Worm (Caenorhabditis elegans): Measurements from ENCODE around the gene ZC239.6.
"Not testable (repeated sequence)": the region's sequence is repeated elsewhere in the genome, so short reads cannot be mapped to it uniquely, and the experiment has no call there.

Gene ZC239.6

DNA sequence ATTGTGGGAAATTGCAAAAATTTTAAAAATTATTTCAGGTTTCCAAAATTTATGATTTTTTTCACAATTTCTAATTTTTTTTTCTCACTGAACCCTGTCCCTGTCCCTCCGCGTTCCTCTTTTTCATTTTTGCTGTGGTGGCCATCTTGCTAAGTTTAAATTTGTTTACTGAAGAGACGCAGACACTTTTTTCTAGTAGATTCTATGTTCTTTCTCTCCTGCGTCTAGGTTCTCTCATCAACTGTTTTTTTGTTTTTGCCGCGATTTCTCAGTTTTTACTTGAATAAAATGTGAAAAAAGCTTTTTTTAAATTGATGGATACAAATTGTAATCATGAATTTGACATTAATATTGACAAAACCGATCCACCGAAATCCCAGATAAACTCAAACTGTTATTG lies at the start of gene ZC239.6:
Gene ZC239.6 (plus strand): TSS at position 381 of the 400 bp plus-strand sequence.
- TF ChIP-seq nfya-2 (GFP tag; IDR thresholded peaks at IDR 0.05) (no peak), dpff-1 (tag; optimal IDR thresholded peaks at IDR 0.05) (no peak), hmg-1.2 (GFP tag; IDR thresholded peaks at IDR 0.05) (peak; percentile 46; the same call in 1 of the 2 replicates), hsf-1 (GFP tag; IDR thresholded peaks at IDR 0.05) (peak; percentile 53; the same call in 1 of the 2 replicates), attf-3 (GFP tag; conservative IDR thresholded peaks at IDR 0.05) (no peak), madf-10 (tag; optimal IDR thresholded peaks at IDR 0.05) (no peak)

DNA sequence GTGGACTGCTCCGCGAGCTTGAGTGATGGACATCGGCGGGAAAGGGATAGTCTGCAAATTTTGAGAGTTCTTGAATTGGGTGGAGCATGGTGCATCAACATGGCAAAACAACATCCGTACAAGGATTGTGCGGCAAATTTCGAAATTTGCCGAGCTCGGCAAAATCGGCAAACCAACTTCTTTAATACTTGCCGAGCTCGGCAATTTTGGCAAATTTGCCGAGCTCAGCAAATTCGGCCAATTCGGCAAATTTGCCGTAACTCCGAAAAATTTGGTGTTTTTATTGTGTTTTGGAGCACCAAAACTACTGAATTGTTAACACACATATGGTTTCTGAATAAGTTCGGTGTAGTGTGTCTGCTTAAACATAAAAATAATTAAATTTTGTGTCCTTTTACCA lies 39.3 kb upstream of the ZC239.6 start, which contains the start of gene fbxc-55:
Gene fbxc-55 (minus strand): TSS at position 101 of the 400 bp plus-strand sequence.
- TF ChIP-seq pha-4 (tag; optimal IDR thresholded peaks at IDR 0.05) (no peak), F23B12.7 (tag; optimal IDR thresholded peaks at IDR 0.05; ENCODE audit: insufficient read depth) (no peak), lag-1 (GFP tag; IDR thresholded peaks at IDR 0.05) (no peak), mes-4 (tag; optimal IDR thresholded peaks at IDR 0.05) (no peak), nfyb-1 (GFP tag; IDR thresholded peaks at IDR 0.05) (no peak), nhr-120 (GFP tag; IDR thresholded peaks at IDR 0.05) (no peak)

ce11 chrII:3172176-3172575 lies 37.3 kb upstream of the ZC239.6 start, which contains the start of gene Y27F2A.10:
TSS of gene Y27F2A.10 (minus strand) at chrII:3172276.
- no peak for TF ChIP-seq lir-1 (GFP tag; conservative IDR thresholded peaks at IDR 0.05)
- TF ChIP-seq ceh-40 (GFP tag; IDR thresholded peaks at IDR 0.05) = no peak
- no peak for TF ChIP-seq aptf-2 (GFP tag; conservative IDR thresholded peaks at IDR 0.05)
- TF ChIP-seq sdz-38 (tag; optimal IDR thresholded peaks at IDR 0.05) = no peak

- not testable (repeated sequence) for TF ChIP-seq Y79H2A.3 (GFP tag; conservative IDR thresholded peaks at IDR 0.05); rpc-1 (optimal IDR thresholded peaks at IDR 0.05); rpc-1 (tag; optimal IDR thresholded peaks at IDR 0.05); nfyb-1 (GFP tag; IDR thresholded peaks at IDR 0.05)
These were observed 31.8 kb upstream of the ZC239.6 start, which contains the start of gene sri-40 for ce11 chrII:3177663-3178062. TSS of gene sri-40 (plus strand) at chrII:3177963.

DNA sequence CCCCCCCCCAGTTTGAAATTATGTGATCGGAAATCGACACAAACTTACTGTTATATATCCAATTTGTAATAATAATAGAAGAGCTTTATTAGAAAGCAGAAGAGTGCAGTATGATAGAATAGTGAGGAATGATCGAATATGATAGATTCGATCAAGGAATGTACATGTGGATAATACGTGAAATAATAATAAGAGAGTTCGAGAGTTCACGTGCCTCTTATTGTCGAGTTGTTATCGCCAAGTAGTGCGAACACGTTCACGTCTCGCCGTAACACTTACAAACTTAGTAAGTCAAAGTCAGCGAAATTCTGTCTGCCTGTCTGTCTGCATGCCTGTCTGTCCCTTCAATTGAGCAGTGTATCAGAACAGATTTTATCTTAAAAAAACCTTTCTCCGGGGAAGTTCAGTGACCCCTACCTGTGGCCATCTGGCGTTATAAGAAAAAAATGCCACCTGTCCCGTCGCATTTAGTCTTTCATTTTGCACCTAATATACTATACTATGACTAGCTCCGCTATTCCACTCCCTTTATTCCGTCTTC lies 26.1 kb upstream of the ZC239.6 start, which contains the start of the genes Y27F2A.6 and Y27F2A.8:
Gene Y27F2A.6 (minus strand): TSS at position 101 of the 541 bp plus-strand sequence.
Gene Y27F2A.8 (plus strand): TSS at position 491 of the 541 bp plus-strand sequence.
- not testable (repeated sequence) for TF ChIP-seq F57C9.4 (tag; optimal IDR thresholded peaks at IDR 0.05); ceh-79 (tag; optimal IDR thresholded peaks at IDR 0.05); madf-6 (GFP tag; IDR thresholded peaks at IDR 0.05)

DNA sequence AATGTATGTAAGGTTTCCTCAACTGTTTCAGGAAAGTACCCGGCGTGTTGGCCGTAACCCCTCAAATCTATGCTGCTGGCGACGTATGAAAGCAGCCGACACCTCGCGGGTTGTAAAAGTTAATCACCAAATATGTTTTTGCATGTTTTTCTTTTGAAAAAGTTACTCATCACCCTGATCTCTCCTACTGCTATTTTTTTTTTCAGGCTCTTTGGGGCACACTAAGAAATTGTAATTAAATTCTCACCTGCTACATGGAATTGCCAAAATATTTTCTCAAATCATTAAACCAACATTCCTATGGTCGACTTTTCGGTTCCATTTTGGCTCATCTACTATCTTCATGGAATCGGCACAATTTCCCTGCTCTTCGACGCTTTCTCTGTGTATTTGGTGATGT lies 24.6 kb upstream of the ZC239.6 start, which contains the start of gene sri-78:
Gene sri-78 (plus strand): TSS at position 301 of the 400 bp plus-strand sequence.
- not testable (repeated sequence) for TF ChIP-seq snpc-1.3 (tag; optimal IDR thresholded peaks at IDR 0.05; ENCODE audit: insufficient read depth); ztf-3 (GFP tag; optimal IDR thresholded peaks at IDR 0.05); F55B11.4 (tag; optimal IDR thresholded peaks at IDR 0.05; ENCODE audit: borderline replicate concordance, insufficient read depth)

DNA sequence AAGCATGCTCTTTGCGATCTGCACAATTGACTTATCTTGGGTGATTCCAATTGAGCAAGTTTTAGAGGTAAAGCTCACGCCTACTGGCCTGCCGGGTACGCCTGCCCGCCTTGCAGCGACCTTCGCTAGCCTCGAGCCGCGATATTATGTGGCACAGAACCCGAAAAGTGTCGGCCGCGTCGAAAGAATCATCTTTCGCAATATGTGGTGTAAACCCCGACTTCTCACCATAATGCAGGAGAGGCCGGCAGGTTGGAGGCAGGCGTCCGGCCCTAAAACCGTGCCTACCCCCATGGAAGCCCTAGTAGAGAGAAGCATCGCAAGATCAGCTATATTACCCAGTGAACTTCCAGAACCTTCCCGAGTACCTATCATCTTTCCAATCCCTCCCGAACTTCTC lies 23.6 kb upstream of the ZC239.6 start:
- TF ChIP-seq hsf-1 (GFP tag; IDR thresholded peaks at IDR 0.05) (no peak), zfh-2 (GFP tag; conservative IDR thresholded peaks at IDR 0.05) (peak; percentile 67)
